Fruit fly (Drosophila melanogaster): Measurements from ENCODE around the gene Ack.

Ack gene

DNA sequence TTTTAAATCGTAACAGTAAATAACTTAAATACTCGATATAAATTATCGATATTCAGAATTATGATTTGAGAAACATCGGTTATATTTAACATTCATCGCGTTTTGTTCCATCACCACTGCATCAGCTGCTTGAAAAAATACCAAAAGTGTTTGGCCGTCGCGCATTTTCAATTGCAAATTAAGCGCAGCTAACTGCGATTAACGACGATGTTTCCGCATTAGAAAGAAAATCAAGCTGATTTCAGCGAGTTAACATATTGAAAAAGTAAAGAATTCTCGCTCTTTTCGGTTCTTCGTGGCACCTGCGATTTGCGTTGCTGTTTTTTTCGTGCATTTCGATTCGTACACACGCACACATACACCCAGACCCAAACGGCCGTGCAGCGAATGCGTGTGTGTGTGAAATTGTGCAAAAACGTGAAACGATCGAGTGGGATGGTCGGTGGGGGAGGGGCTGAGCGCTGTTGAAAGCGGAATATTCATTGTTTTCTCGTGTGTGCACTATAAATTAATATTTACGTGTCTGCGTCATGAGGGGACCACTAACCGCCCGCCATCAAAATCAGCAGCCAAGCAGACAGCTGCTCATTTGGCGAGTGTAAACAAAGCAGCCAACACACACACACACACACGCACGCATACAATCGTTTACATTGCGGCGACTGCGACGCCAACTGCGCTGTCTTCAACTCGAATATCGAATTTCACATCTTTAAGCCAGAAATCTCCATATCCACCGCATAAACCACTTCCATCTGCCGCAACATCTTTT is at the start of gene Ack:
TSS of gene Ack (plus strand) at position 115 of the 772 bp plus-strand sequence.
- TF ChIP-seq vnd (GFP tag; IDR thresholded peaks at IDR 0.05; ENCODE audit: partially characterized antibody) (peak; percentile 72), ewg (GFP tag; optimal IDR thresholded peaks at IDR 0.05) (no peak), BEAF-32 (GFP tag; optimal IDR thresholded peaks at IDR 0.05) (peak; percentile 88), D (optimal IDR thresholded peaks at IDR 0.05) (peak; percentile 58), D (GFP tag; optimal IDR thresholded peaks at IDR 0.05) (no peak), Mes4 (GFP tag; optimal IDR thresholded peaks at IDR 0.05) (no peak), Ets65A (GFP tag) (peak; percentile 71), HLHmδ (GFP tag; optimal IDR thresholded peaks at IDR 0.05) (peak; percentile 16), nerfin-2 (GFP tag; IDR thresholded peaks at IDR 0.05; ENCODE audit: partially characterized antibody) (peak; percentile 65), Med (GFP tag) (peak; percentile 58), sd (tag; optimal IDR thresholded peaks at IDR 0.05) (peak; percentile 24), CG30020 (tag; optimal IDR thresholded peaks at IDR 0.05) (peak; percentile 3), CG14965 (GFP tag; optimal IDR thresholded peaks at IDR 0.05; ENCODE audit: borderline replicate concordance) (no peak), sqz (GFP tag; optimal IDR thresholded peaks at IDR 0.05) (peak; percentile 46), CG18764 (GFP tag; optimal IDR thresholded peaks at IDR 0.05) (no peak), nau (GFP tag; optimal IDR thresholded peaks at IDR 0.05) (no peak), Dref (GFP tag; IDR thresholded peaks at IDR 0.05) (peak; percentile 78), abd-A (tag; optimal IDR thresholded peaks at IDR 0.05) (peak; percentile 16), HLH4C (GFP tag; IDR thresholded peaks at IDR 0.05; ENCODE audit: partially characterized antibody) (peak; percentile 73), hb (GFP tag; IDR thresholded peaks at IDR 0.05; ENCODE audit: partially characterized antibody) (peak; percentile 39; the same call in 1 of the 3 replicates), CG34422 (GFP tag; IDR thresholded peaks at IDR 0.05) (0 out of 3 replicates have a peak, but pooled peaks have one; percentile 46), CG9932 (GFP tag; IDR thresholded peaks at IDR 0.05) (peak; percentile 23; the same call in 1 of the 2 replicates), mirr (GFP tag; optimal IDR thresholded peaks at IDR 0.05) (peak; percentile 18), cg (GFP tag; optimal IDR thresholded peaks at IDR 0.05) (peak; percentile 96), pnt (GFP tag; optimal IDR thresholded peaks at IDR 0.05) (no peak), sug (tag; optimal IDR thresholded peaks at IDR 0.05) (peak; percentile 31), Vsx1 (GFP tag; optimal IDR thresholded peaks at IDR 0.05) (no peak), Ets97D (GFP tag; optimal IDR thresholded peaks at IDR 0.05) (peak; percentile 22), Scr (GFP tag; IDR thresholded peaks at IDR 0.05; ENCODE audit: partially characterized antibody) (peak; percentile 85), CG3995 (GFP tag; optimal IDR thresholded peaks at IDR 0.05) (no peak), CG11093 (GFP tag; IDR thresholded peaks at IDR 0.05) (no peak), PHDP (tag; optimal IDR thresholded peaks at IDR 0.05) (no peak), CG3281 (GFP tag; optimal IDR thresholded peaks at IDR 0.05) (no peak), E2f2 (GFP tag; IDR thresholded peaks at IDR 0.05) (peak; percentile 52), eve (GFP tag; optimal IDR thresholded peaks at IDR 0.05) (no peak), trh (GFP tag; optimal IDR thresholded peaks at IDR 0.05) (no peak), CG42726 (GFP tag; IDR thresholded peaks at IDR 0.05; ENCODE audit: partially characterized antibody) (peak; percentile 59; the same call in 1 of the 2 replicates), btn (GFP tag; optimal IDR thresholded peaks at IDR 0.05) (no peak), CG5953 (GFP tag; IDR thresholded peaks at IDR 0.05) (no peak), chinmo (GFP tag; IDR thresholded peaks at IDR 0.05; ENCODE audit: partially characterized antibody) (peak; percentile 89), CG12659 (GFP tag; optimal IDR thresholded peaks at IDR 0.05) (peak; percentile 18), pan (optimal IDR thresholded peaks at IDR 0.05) (no peak), pan (GFP tag; optimal IDR thresholded peaks at IDR 0.05 in 1 of 2, IDR thresholded peaks at IDR 0.05 in 1 of 2) (peak in 1 of 2 experiments; percentile 6), prd (optimal IDR thresholded peaks at IDR 0.05) (no peak), prd (GFP tag; IDR thresholded peaks at IDR 0.05) (no peak), nerfin-1 (tag; optimal IDR thresholded peaks at IDR 0.05) (peak; percentile 58), CG14710 (tag; optimal IDR thresholded peaks at IDR 0.05) (peak; percentile 80), CG17829 (tag; optimal IDR thresholded peaks at IDR 0.05) (peak; percentile 5)

Measured in whole organism, embryonic.